Worm (Caenorhabditis elegans): Measurements from ENCODE around the gene K08E4.2.

DNA sequence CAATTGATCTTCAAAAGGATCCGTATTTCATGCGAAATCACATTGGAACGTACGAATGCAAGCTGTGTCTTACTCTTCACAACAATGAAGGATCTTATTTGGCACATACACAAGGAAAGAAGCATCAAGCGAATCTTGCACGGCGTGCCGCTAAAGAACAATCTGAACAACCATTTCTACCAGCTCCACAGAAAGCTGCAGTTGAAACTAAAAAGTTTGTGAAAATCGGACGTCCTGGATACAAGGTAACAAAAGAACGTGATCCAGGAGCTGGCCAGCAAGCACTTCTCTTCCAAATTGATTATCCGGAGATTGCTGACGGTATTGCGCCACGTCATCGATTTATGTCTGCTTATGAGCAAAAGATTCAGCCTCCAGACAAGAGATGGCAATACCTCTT is 28.1 kb upstream of the K08E4.2 start:
- TF ChIP-seq lsy-27 (tag; optimal IDR thresholded peaks at IDR 0.05; ENCODE audit: borderline replicate concordance, insufficient read depth): no peak
- no peak for TF ChIP-seq cebp-2 (GFP tag; IDR thresholded peaks at IDR 0.05)
- no peak for TF ChIP-seq unc-130 (GFP tag; optimal IDR thresholded peaks at IDR 0.05)
- TF ChIP-seq F52B5.7 (tag; optimal IDR thresholded peaks at IDR 0.05): no peak
- TF ChIP-seq cebp-1 (GFP tag; IDR thresholded peaks at IDR 0.05): no peak
- no peak for TF ChIP-seq cebp-1 (tag; optimal IDR thresholded peaks at IDR 0.05)
- TF ChIP-seq atf-7 (tag; optimal IDR thresholded peaks at IDR 0.05): no peak
- TF ChIP-seq dpl-1 (GFP tag; optimal IDR thresholded peaks at IDR 0.05): no peak
- no peak for TF ChIP-seq lsl-1 (GFP tag; optimal IDR thresholded peaks at IDR 0.05)
- no peak for TF ChIP-seq F10E7.11 (tag; optimal IDR thresholded peaks at IDR 0.05)
- TF ChIP-seq mel-28 (tag; optimal IDR thresholded peaks at IDR 0.05; ENCODE audit: borderline replicate concordance): no peak
- no peak for TF ChIP-seq attf-5 (GFP tag; optimal IDR thresholded peaks at IDR 0.05)
- no peak for TF ChIP-seq unc-62 (GFP tag; optimal IDR thresholded peaks at IDR 0.05)
- TF ChIP-seq ama-1 (optimal IDR thresholded peaks at IDR 0.05): no peak
- no peak for TF ChIP-seq ama-1 (GFP tag; optimal IDR thresholded peaks at IDR 0.05)
